Worm (Caenorhabditis elegans) whole organism, late embryonic: ENCODE results near the gene Y54G2A.50.

ENCODE experiments used
- C08G9.2 ChIP-seq: sonication (generic microtip); optimal IDR thresholded peaks from 2 replicates; lab custom pipeline; 2016; ENCODE audit warnings: mild to moderate bottlenecking, missing genetic modification characterization, moderate library complexity, missing compliant biosample characterization
- C38D4.7 ChIP-seq: fragments of 200-800 bp; sonication (Bioruptor generic); optimal IDR thresholded peaks from 2 replicates; lab custom pipeline; 2018; ENCODE audit warnings: mild to moderate bottlenecking, missing genetic modification characterization, moderate library complexity, missing compliant biosample characterization
- ceh-14 ChIP-seq: sonication (generic microtip); optimal IDR thresholded peaks from 2 replicates; lab custom pipeline; 2016; ENCODE audit warnings: missing genotype, missing genetic modification characterization, missing compliant biosample characterization
- ceh-18 ChIP-seq: sonication (generic microtip); optimal IDR thresholded peaks from 2 replicates; lab custom pipeline; 2016; ENCODE audit warnings: missing genetic modification characterization, missing compliant biosample characterization
- ceh-19 ChIP-seq: fragments of 200-800 bp; sonication (Bioruptor generic); optimal IDR thresholded peaks from 2 replicates; lab custom pipeline; 2018; ENCODE audit warnings: mild to moderate bottlenecking, missing genetic modification characterization, missing compliant biosample characterization
- ceh-2 ChIP-seq: sonication (generic microtip); optimal IDR thresholded peaks from 2 replicates; lab custom pipeline; 2016; ENCODE audit warnings: missing genotype, missing genetic modification characterization, missing compliant biosample characterization
- ceh-30 ChIP-seq: fragments of 150-350 bp; optimal IDR thresholded peaks from 2 replicates; lab custom pipeline; 2014; ENCODE audit warnings: missing biosample characterization, missing genetic modification characterization
- ceh-31 ChIP-seq: sonication (generic microtip); optimal IDR thresholded peaks from 2 replicates; lab custom pipeline; 2016; ENCODE audit warnings: missing genetic modification characterization, missing compliant biosample characterization
- ceh-34 ChIP-seq: sonication (generic microtip); optimal IDR thresholded peaks from 2 replicates; lab custom pipeline; 2016; ENCODE audit warnings: mild to moderate bottlenecking, missing genetic modification characterization, missing compliant biosample characterization
- ceh-48 ChIP-seq: sonication (generic microtip); optimal IDR thresholded peaks from 2 replicates; lab custom pipeline; 2016; ENCODE audit warnings: missing genetic modification characterization, inconsistent platforms, missing compliant biosample characterization
- ceh-6 ChIP-seq: fragments of 200-800 bp; sonication (Bioruptor generic); optimal IDR thresholded peaks from 2 replicates; lab custom pipeline; 2018; ENCODE audit warnings: mild to moderate bottlenecking, missing genetic modification characterization, missing compliant biosample characterization
- ceh-9 ChIP-seq: sonication (generic microtip); optimal IDR thresholded peaks from 2 replicates; lab custom pipeline; 2016; ENCODE audit warnings: mild to moderate bottlenecking, missing genetic modification characterization, inconsistent platforms, missing compliant biosample characterization
- che-1 ChIP-seq: sonication (generic microtip); optimal IDR thresholded peaks from 2 replicates; lab custom pipeline; 2016; ENCODE audit warnings: mild to moderate bottlenecking, missing genetic modification characterization, missing compliant biosample characterization
- dmd-4 ChIP-seq: sonication (generic microtip); optimal IDR thresholded peaks from 2 replicates; lab custom pipeline; 2016; ENCODE audit warnings: borderline replicate concordance, missing genetic modification characterization, missing compliant biosample characterization
- elt-2 ChIP-seq: sonication (generic microtip); optimal IDR thresholded peaks from 2 replicates; lab custom pipeline; 2016; ENCODE audit warnings: missing genetic modification reagents, missing genetic modification characterization, missing compliant biosample characterization
- elt-4 ChIP-seq: sonication (generic microtip); optimal IDR thresholded peaks from 2 replicates; lab custom pipeline; 2016; ENCODE audit warnings: missing genetic modification characterization, missing compliant biosample characterization
- ets-4 ChIP-seq: sonication (generic microtip); optimal IDR thresholded peaks from 2 replicates; lab custom pipeline; 2016; ENCODE audit warnings: missing genetic modification characterization, missing compliant biosample characterization
- fax-1 ChIP-seq: sonication (generic microtip); optimal IDR thresholded peaks from 2 replicates; lab custom pipeline; 2016; ENCODE audit warnings: missing genotype, missing genetic modification characterization, missing compliant biosample characterization
- fkh-10 ChIP-seq: fragments of 150-350 bp; optimal IDR thresholded peaks from 2 replicates; lab custom pipeline; 2014; ENCODE audit warnings: missing biosample characterization, missing genetic modification reagents, missing genetic modification characterization
- gmeb-2 ChIP-seq: sonication (generic microtip); optimal IDR thresholded peaks from 2 replicates; lab custom pipeline; 2016; ENCODE audit warnings: missing genetic modification characterization, inconsistent platforms, missing compliant biosample characterization
- hlh-15 ChIP-seq: sonication (generic microtip); optimal IDR thresholded peaks from 2 replicates; lab custom pipeline; 2016; ENCODE audit warnings: missing genetic modification characterization, missing compliant biosample characterization
- hlh-6 ChIP-seq: sonication (generic microtip); optimal IDR thresholded peaks from 2 replicates; lab custom pipeline; 2016; ENCODE audit warnings: missing genotype, missing genetic modification characterization, missing compliant biosample characterization
- lim-6 ChIP-seq: sonication (generic microtip); optimal IDR thresholded peaks from 2 replicates; lab custom pipeline; 2016; ENCODE audit warnings: missing genetic modification characterization, missing compliant biosample characterization
- mec-3 ChIP-seq: sonication (generic microtip); optimal IDR thresholded peaks from 2 replicates; lab custom pipeline; 2016; ENCODE audit warnings: borderline replicate concordance, missing genetic modification characterization, missing compliant biosample characterization
- nfya-1 ChIP-seq: sonication (generic microtip); optimal IDR thresholded peaks from 2 replicates; lab custom pipeline; 2017; ENCODE audit warnings: missing genetic modification characterization, mild to moderate bottlenecking, missing compliant biosample characterization, antibody characterized with exemption, moderate library complexity
- nhr-11 ChIP-seq: fragments of 150-350 bp; optimal IDR thresholded peaks from 2 replicates; lab custom pipeline; 2014; ENCODE audit warnings: missing biosample characterization, missing genetic modification characterization
- nhr-232 ChIP-seq: sonication (generic microtip); optimal IDR thresholded peaks from 2 replicates; lab custom pipeline; 2016; ENCODE audit warnings: missing genetic modification characterization, missing compliant biosample characterization
- npax-4 ChIP-seq: sonication (generic microtip); optimal IDR thresholded peaks from 2 replicates; lab custom pipeline; 2016; ENCODE audit warnings: missing genetic modification characterization, missing compliant biosample characterization
- pag-3 ChIP-seq: sonication (generic microtip); optimal IDR thresholded peaks from 2 replicates; lab custom pipeline; 2016; ENCODE audit warnings: missing compliant biosample characterization, missing genetic modification characterization, borderline replicate concordance
- pha-2 ChIP-seq: sonication (generic microtip); optimal IDR thresholded peaks from 2 replicates; lab custom pipeline; 2017; ENCODE audit warnings: mild to moderate bottlenecking, missing genetic modification characterization, missing compliant biosample characterization
- pha-4 ChIP-seq: fragments of 150-350 bp; optimal IDR thresholded peaks from 2 replicates; lab custom pipeline; 2018; ENCODE audit warnings: missing biosample characterization, missing genetic modification reagents, missing genetic modification characterization
- pqm-1 ChIP-seq: sonication (generic microtip); optimal IDR thresholded peaks from 2 replicates; lab custom pipeline; 2016; ENCODE audit warnings: missing genetic modification characterization, missing compliant biosample characterization
- pros-1 ChIP-seq: fragments of 150-350 bp; optimal IDR thresholded peaks from 2 replicates; lab custom pipeline; 2014; ENCODE audit warnings: missing biosample characterization, missing genetic modification reagents, missing genetic modification characterization
- rnt-1 ChIP-seq: sonication (generic microtip); optimal IDR thresholded peaks from 2 replicates; lab custom pipeline; 2016; ENCODE audit warnings: missing genetic modification characterization, missing compliant biosample characterization
- sdc-2 ChIP-seq: sonication (generic microtip); optimal IDR thresholded peaks from 2 replicates; lab custom pipeline; 2016; ENCODE audit warnings: missing genotype, missing genetic modification characterization, missing compliant biosample characterization
- tbx-2 ChIP-seq: sonication (generic microtip); optimal IDR thresholded peaks from 2 replicates; lab custom pipeline; 2016; ENCODE audit warnings: missing genetic modification characterization, missing compliant biosample characterization
- unc-3 ChIP-seq, 2 experiments: fragments of 200-800 bp in 1 of 2; sonication (Bioruptor generic) in 1 of 2; sonication (generic microtip) in 1 of 2; conservative IDR thresholded peaks in 1 of 2; optimal IDR thresholded peaks in 1 of 2; 2 replicates each; pipeline versions ENCODE4 v1.3.6 to Lab custom; 2016 to 2022; ENCODE audit warnings: missing compliant biosample characterization in 2 of 2, missing genetic modification characterization in 2 of 2, missing genetic modification reagents in 1 of 2
- unc-42 ChIP-seq: sonication (generic microtip); optimal IDR thresholded peaks from 2 replicates; lab custom pipeline; 2016; ENCODE audit warnings: missing genotype, missing genetic modification characterization, missing compliant biosample characterization
- unc-55 ChIP-seq: sonication (generic microtip); optimal IDR thresholded peaks from 2 replicates; lab custom pipeline; 2017; ENCODE audit warnings: missing biosample characterization, missing genetic modification reagents, missing genetic modification characterization
- unc-86 ChIP-seq: sonication (generic microtip); optimal IDR thresholded peaks from 2 replicates; lab custom pipeline; 2016; ENCODE audit warnings: missing genetic modification characterization, missing compliant biosample characterization
- zip-5 ChIP-seq: sonication (generic microtip); optimal IDR thresholded peaks from 2 replicates; lab custom pipeline; 2016; ENCODE audit warnings: missing genetic modification characterization, missing compliant biosample characterization
- ztf-16 ChIP-seq: sonication (generic microtip); optimal IDR thresholded peaks from 2 replicates; lab custom pipeline; 2017; ENCODE audit warnings: missing genetic modification characterization, missing compliant biosample characterization

Gene Y54G2A.50

DNA sequence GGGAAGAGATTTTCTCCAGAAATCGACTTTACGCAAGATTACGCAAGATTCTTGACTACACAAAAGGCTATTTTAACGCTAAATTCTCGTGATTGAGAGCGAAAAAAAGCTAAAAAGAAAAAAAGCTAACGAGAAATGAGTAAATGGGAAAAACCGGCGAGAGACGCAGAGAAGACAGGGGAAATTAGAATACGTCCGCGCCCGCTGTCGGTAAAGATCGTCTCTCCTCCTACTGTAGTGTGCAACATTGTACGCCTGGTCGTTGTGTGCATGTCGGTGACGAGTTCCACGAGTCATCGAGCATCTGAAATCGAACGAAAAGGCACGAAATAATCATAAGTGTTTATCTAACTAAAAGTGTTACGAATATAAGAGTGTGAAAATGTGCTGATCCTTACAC is 3.3 kb upstream of the Y54G2A.50 start:
- TF ChIP-seq mec-3 (no peak), pag-3 (tag; lab: Kevin White, UChicago) (no peak), pha-2 (tag; lab: Kevin White, UChicago) (no peak), unc-86 (tag; lab: Kevin White, UChicago) (no peak)

DNA sequence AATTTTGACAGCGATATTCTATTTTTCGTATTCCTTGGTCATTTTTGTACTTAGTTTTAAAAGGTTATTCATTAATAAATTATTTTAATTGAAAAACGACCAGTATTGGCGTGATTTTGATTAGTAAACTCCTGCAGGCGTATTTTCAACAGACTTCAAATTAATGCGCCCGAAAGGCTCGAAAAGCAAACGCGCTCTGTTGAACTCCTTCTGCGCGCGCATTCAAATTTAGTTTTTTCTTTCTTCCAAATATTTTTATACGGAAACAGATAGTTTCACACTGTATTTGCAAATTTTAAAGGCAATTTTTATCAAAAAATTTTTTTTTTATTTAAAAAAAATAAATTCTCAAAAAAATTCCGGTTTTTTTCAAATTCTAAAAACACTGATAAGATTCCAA is 1.8 kb upstream of the Y54G2A.50 start:
- TF ChIP-seq fax-1 (tag; lab: Kevin White, UChicago) = no peak
- TF ChIP-seq pag-3 (tag; lab: Kevin White, UChicago) = no peak
- no peak for TF ChIP-seq ceh-31 (tag; lab: Kevin White, UChicago)
- TF ChIP-seq mec-3 = no peak
- TF ChIP-seq ets-4 (tag; lab: Kevin White, UChicago) = no peak
- no peak for TF ChIP-seq che-1 (tag; lab: Kevin White, UChicago)
- TF ChIP-seq ceh-19 (GFP tag; lab: Kevin White, UChicago) = no peak
- TF ChIP-seq C38D4.7 (GFP tag; lab: Kevin White, UChicago) = no peak
- no peak for TF ChIP-seq ceh-2 (tag; lab: Kevin White, UChicago)
- no peak for TF ChIP-seq nfya-1 (tag; lab: Kevin White, UChicago)
- no peak for TF ChIP-seq ceh-34
- TF ChIP-seq, all 69 proteins: peak for 0

DNA sequence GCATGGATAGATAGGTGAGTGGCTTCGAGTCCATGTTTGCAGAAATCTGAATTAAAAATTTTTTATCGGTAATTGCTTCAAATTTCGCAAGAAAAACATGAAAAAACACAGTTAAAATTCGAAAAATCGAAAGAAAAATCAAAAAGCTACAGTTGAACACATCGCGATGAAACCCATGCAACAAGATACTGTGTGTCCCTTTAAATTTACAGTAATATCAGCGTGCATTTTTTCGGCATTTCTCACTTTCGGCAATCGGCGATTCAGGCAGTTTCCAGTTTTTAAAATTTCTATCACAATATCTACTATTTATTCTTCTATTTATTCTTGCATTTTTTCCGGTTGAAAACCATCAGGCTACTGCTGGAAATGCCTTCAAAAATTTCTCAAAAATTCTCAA is 4.4 kb downstream of the Y54G2A.50 start, which contains the start of gene fbxc-45:
Gene fbxc-45 (minus strand): TSS at position 48 of the 400 bp plus-strand sequence.
- no peak for TF ChIP-seq unc-3 (GFP tag; conservative IDR thresholded peaks at IDR 0.05; lab: Robert Waterston, UW)
- TF ChIP-seq unc-3 (tag; optimal IDR thresholded peaks at IDR 0.05; lab: Kevin White, UChicago) = no peak
- TF ChIP-seq fax-1 (tag; lab: Kevin White, UChicago) = no peak
- TF ChIP-seq lim-6 (tag; lab: Kevin White, UChicago) = no peak
- no peak for TF ChIP-seq ceh-34
- no peak for TF ChIP-seq pqm-1 (tag; lab: Kevin White, UChicago)
- no peak for TF ChIP-seq che-1 (tag; lab: Kevin White, UChicago)
- no peak for TF ChIP-seq ceh-19 (GFP tag; lab: Kevin White, UChicago)
- no peak for TF ChIP-seq pha-2 (tag; lab: Kevin White, UChicago)
- TF ChIP-seq pha-4 (tag; lab: Kevin White, UChicago) = no peak
- no peak for TF ChIP-seq ztf-16
- TF ChIP-seq ceh-6 (GFP tag; lab: Kevin White, UChicago) = no peak

DNA sequence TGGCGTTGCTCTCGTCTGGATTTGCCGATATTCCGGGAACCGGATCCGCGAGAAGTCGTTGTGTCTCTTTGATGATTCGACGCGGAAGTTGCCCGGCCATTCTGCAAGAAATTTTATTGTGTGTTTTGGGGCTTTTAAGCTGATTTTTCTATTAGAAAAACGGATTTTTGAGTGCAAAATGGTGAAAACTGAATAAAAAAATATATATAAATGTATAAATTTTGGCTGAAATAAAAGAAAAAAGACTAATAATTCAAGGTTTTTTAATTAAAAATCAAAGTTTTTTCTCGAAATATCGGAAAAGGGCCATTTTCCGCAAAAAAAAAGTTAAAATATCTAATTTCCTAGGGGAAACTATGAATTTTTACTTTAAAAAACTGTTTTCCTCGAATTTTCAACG is 7.8 kb downstream of the Y54G2A.50 start, which contains the start of gene ubc-13:
Gene ubc-13 (minus strand): TSS at position 101 of the 400 bp plus-strand sequence.
- TF ChIP-seq elt-4 (no peak), pha-2 (tag; lab: Kevin White, UChicago) (no peak), lim-6 (tag; lab: Kevin White, UChicago) (no peak), pha-4 (tag; lab: Kevin White, UChicago) (no peak), C38D4.7 (GFP tag; lab: Kevin White, UChicago) (no peak), ceh-30 (no peak), nhr-232 (no peak), C08G9.2 (tag; lab: Kevin White, UChicago) (no peak), tbx-2 (tag; lab: Kevin White, UChicago) (no peak), ets-4 (tag; lab: Kevin White, UChicago) (no peak), rnt-1 (tag; lab: Kevin White, UChicago) (no peak), unc-42 (no peak), hlh-15 (tag; lab: Kevin White, UChicago) (no peak), pros-1 (no peak), sdc-2 (no peak), ceh-18 (no peak), ceh-9 (no peak), ztf-16 (no peak), gmeb-2 (tag; lab: Kevin White, UChicago) (no peak), nhr-11 (no peak)

DNA sequence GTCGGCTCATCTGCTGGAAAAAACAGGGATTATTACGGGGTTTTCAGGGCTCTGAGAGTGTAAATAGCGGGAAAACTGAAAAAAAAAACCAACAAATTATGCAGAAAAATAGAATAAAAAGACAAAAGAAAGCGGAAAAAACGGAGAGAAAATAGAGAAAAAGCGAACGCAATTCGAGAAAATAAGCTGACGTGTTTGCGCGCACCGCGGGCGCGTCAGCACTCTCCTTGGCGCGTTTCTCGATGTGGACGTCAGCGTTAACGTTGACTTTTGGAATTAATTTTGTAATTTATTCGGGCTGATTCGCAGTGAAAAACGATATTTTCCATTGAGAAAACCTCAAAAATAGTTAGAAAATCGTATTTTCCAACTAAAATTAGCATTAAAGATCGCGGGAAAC is 10.6 kb downstream of the Y54G2A.50 start, which contains the start of gene manf-1:
Gene manf-1 (minus strand): TSS at position 13 of the 400 bp plus-strand sequence.
- TF ChIP-seq npax-4 = no peak
- TF ChIP-seq ceh-34 = no peak
- TF ChIP-seq hlh-6 (tag; lab: Kevin White, UChicago) = no peak
- no peak for TF ChIP-seq unc-55
- TF ChIP-seq fkh-10 (GFP tag; lab: Kevin White, UChicago) = no peak
- no peak for TF ChIP-seq elt-4
- TF ChIP-seq elt-2 (tag; lab: Kevin White, UChicago) = no peak
- no peak for TF ChIP-seq C38D4.7 (GFP tag; lab: Kevin White, UChicago)
- TF ChIP-seq ceh-14 (tag; lab: Kevin White, UChicago) = no peak
- TF ChIP-seq ceh-48 (tag; lab: Kevin White, UChicago) = no peak
- TF ChIP-seq ceh-30 = peak; percentile 11
- no peak for TF ChIP-seq pha-2 (tag; lab: Kevin White, UChicago)
- TF ChIP-seq zip-5 = no peak
- TF ChIP-seq ceh-31 (tag; lab: Kevin White, UChicago) = peak; percentile 11
- TF ChIP-seq nfya-1 (tag; lab: Kevin White, UChicago) = peak; percentile 26
- no peak for TF ChIP-seq ets-4 (tag; lab: Kevin White, UChicago)
- no peak for TF ChIP-seq dmd-4 (tag; lab: Kevin White, UChicago)
- TF ChIP-seq hlh-15 (tag; lab: Kevin White, UChicago) = no peak
- TF ChIP-seq, all 69 proteins: peak for 3
